Worm (Caenorhabditis elegans) whole organism, young adult: ENCODE data around the gene gln-5.
A peak's percentile ranks its signal among the peaks of the same experiment; 100 is the strongest.

Experiments
- B0019.2 ChIP-seq: fragments of 200-800 bp; sonication (Bioruptor generic); conservative IDR thresholded peaks from 2 replicates; pipeline ENCODE4 v1.3.6; 2022; ENCODE audit warnings: missing genetic modification reagents, missing genetic modification characterization, missing compliant biosample characterization
- B0336.3 ChIP-seq: fragments of 200-800 bp; sonication (Bioruptor generic); IDR thresholded peaks from 2 replicates; pipeline ENCODE4 v1.3.6; 2022; ENCODE audit warnings: missing genetic modification characterization, missing compliant biosample characterization
- C17E4.6 ChIP-seq: fragments of 200-800 bp; sonication (Bioruptor generic); IDR thresholded peaks from 2 replicates; pipeline ENCODE4 v1.3.6; 2022; ENCODE audit warnings: missing genetic modification reagents, missing genetic modification characterization, missing compliant biosample characterization
- F37B4.10 ChIP-seq: fragments of 200-800 bp; sonication (Bioruptor generic); IDR thresholded peaks from 2 replicates; pipeline ENCODE4 v1.3.6; 2022; ENCODE audit warnings: missing genetic modification characterization, missing compliant biosample characterization
- F49E8.2 ChIP-seq: sonication (generic microtip); optimal IDR thresholded peaks from 3 replicates; lab custom pipeline; 2017; ENCODE audit warnings: missing genetic modification characterization, mild to moderate bottlenecking, missing compliant biosample characterization, antibody characterized with exemption, moderate library complexity; ENCODE audit not compliant: insufficient read depth
- T07F8.4 ChIP-seq: sonication (generic microtip); optimal IDR thresholded peaks from 2 replicates; lab custom pipeline; 2016; ENCODE audit warnings: mild to moderate bottlenecking, missing genetic modification characterization, moderate library complexity, missing compliant biosample characterization
- Y53G8AR.9 ChIP-seq: fragments of 200-800 bp; sonication (Bioruptor generic); conservative IDR thresholded peaks from 2 replicates; pipeline ENCODE4 v1.3.6; 2022; ENCODE audit warnings: missing genetic modification reagents, missing genetic modification characterization, missing compliant biosample characterization
- ama-1 ChIP-seq, 3 experiments: fragments of 150-350 bp in 1 of 3; sonication (generic microtip) in 2 of 3; optimal IDR thresholded peaks; 2 replicates each; lab custom pipeline; 2014 to 2018; ENCODE audit warnings: missing biosample characterization in 2 of 3, missing genetic modification characterization in 2 of 3, missing genetic modification reagents in 2 of 3
- aptf-2 ChIP-seq: fragments of 200-800 bp; sonication (Bioruptor generic); conservative IDR thresholded peaks from 2 replicates; pipeline ENCODE4 v1.3.6; 2022; ENCODE audit warnings: missing genetic modification reagents, missing genetic modification characterization, missing compliant biosample characterization
- aptf-3 ChIP-seq: fragments of 200-800 bp; sonication (Bioruptor generic); IDR thresholded peaks from 2 replicates; pipeline ENCODE4 v1.3.6; 2022; ENCODE audit warnings: missing genetic modification characterization, missing compliant biosample characterization
- atf-7 ChIP-seq: sonication (generic microtip); optimal IDR thresholded peaks from 2 replicates; lab custom pipeline; 2017; ENCODE audit warnings: mild to moderate bottlenecking, missing genetic modification characterization, missing compliant biosample characterization
- athp-1 ChIP-seq: sonication (generic microtip); optimal IDR thresholded peaks from 2 replicates; lab custom pipeline; 2017; ENCODE audit warnings: mild to moderate bottlenecking, missing genetic modification characterization, missing compliant biosample characterization
- attf-5 ChIP-seq: fragments of 200-800 bp; sonication (Bioruptor generic); optimal IDR thresholded peaks from 2 replicates; lab custom pipeline; 2018; ENCODE audit warnings: mild to moderate bottlenecking, missing genetic modification characterization, missing compliant biosample characterization
- attf-6 ChIP-seq: fragments of 200-800 bp; sonication (Bioruptor generic); IDR thresholded peaks from 2 replicates; pipeline ENCODE4 v1.3.6; 2022; ENCODE audit warnings: missing genetic modification reagents, missing genetic modification characterization, missing compliant biosample characterization
- bed-2 ChIP-seq: fragments of 200-800 bp; sonication (Bioruptor generic); IDR thresholded peaks from 2 replicates; pipeline ENCODE4 v1.3.6; 2022; ENCODE audit warnings: missing genetic modification reagents, missing genetic modification characterization, missing compliant biosample characterization
- die-1 ChIP-seq: sonication (generic microtip); optimal IDR thresholded peaks from 2 replicates; lab custom pipeline; 2016; ENCODE audit warnings: missing genotype, mild to moderate bottlenecking, missing genetic modification characterization, missing compliant biosample characterization
- egl-18 ChIP-seq: fragments of 200-800 bp; sonication (Bioruptor generic); IDR thresholded peaks from 2 replicates; pipeline ENCODE4 v1.3.6; 2022; ENCODE audit warnings: missing genetic modification reagents, missing genetic modification characterization, missing compliant biosample characterization
- egl-44 ChIP-seq: fragments of 200-800 bp; sonication (Bioruptor generic); IDR thresholded peaks from 2 replicates; pipeline ENCODE4 v1.3.6; 2022; ENCODE audit warnings: missing genetic modification reagents, missing genetic modification characterization, missing compliant biosample characterization
- ekl-4 ChIP-seq: fragments of 200-800 bp; sonication (Bioruptor generic); IDR thresholded peaks from 2 replicates; pipeline ENCODE4 v1.3.6; 2022; ENCODE audit warnings: missing genetic modification reagents, missing genetic modification characterization, missing compliant biosample characterization
- gei-17 ChIP-seq: fragments of 200-800 bp; sonication (Bioruptor generic); optimal IDR thresholded peaks from 2 replicates; lab custom pipeline; 2018; ENCODE audit warnings: mild to moderate bottlenecking, missing genetic modification characterization, missing compliant biosample characterization
- him-1 ChIP-seq: sonication (generic microtip); optimal IDR thresholded peaks from 2 replicates; lab custom pipeline; 2016; ENCODE audit warnings: missing genotype, missing genetic modification reagents, missing genetic modification characterization, missing compliant biosample characterization
- hsf-1 ChIP-seq: fragments of 200-800 bp; sonication (Bioruptor generic); IDR thresholded peaks from 2 replicates; pipeline ENCODE4 v1.3.6; 2022; ENCODE audit warnings: missing genetic modification reagents, missing genetic modification characterization, missing compliant biosample characterization
- lin-26 ChIP-seq: fragments of 200-800 bp; sonication (Bioruptor generic); IDR thresholded peaks from 2 replicates; pipeline ENCODE4 v1.3.6; 2022; ENCODE audit warnings: missing genetic modification reagents, missing genetic modification characterization, missing compliant biosample characterization
- lin-54 ChIP-seq: fragments of 200-800 bp; sonication (Bioruptor generic); optimal IDR thresholded peaks from 2 replicates; lab custom pipeline; 2018; ENCODE audit warnings: mild to moderate bottlenecking, missing genetic modification characterization, missing compliant biosample characterization
- lir-1 ChIP-seq: fragments of 200-800 bp; sonication (Bioruptor generic); conservative IDR thresholded peaks from 2 replicates; pipeline ENCODE4 v1.3.6; 2022; ENCODE audit warnings: missing genetic modification reagents, missing genetic modification characterization, missing compliant biosample characterization
- lsy-27 ChIP-seq: sonication (generic microtip); optimal IDR thresholded peaks from 2 replicates; lab custom pipeline; 2017; ENCODE audit warnings: missing genetic modification characterization, mild to moderate bottlenecking, missing compliant biosample characterization, antibody characterized with exemption, missing genotype, borderline replicate concordance; ENCODE audit not compliant: insufficient read depth
- madf-3 ChIP-seq: fragments of 200-800 bp; sonication (Bioruptor generic); IDR thresholded peaks from 2 replicates; pipeline ENCODE4 v1.3.6; 2022; ENCODE audit warnings: missing genetic modification reagents, missing genetic modification characterization, missing compliant biosample characterization
- mes-4 ChIP-seq: sonication (generic microtip); optimal IDR thresholded peaks from 2 replicates; lab custom pipeline; 2016; ENCODE audit warnings: missing genotype, missing genetic modification characterization, missing compliant biosample characterization
- mxl-1 ChIP-seq: sonication (generic microtip); optimal IDR thresholded peaks from 2 replicates; lab custom pipeline; 2016; ENCODE audit warnings: missing genetic modification characterization, missing compliant biosample characterization
- nfyb-1 ChIP-seq: fragments of 200-800 bp; sonication (Bioruptor generic); IDR thresholded peaks from 2 replicates; pipeline ENCODE4 v1.3.6; 2022; ENCODE audit warnings: missing genetic modification reagents, missing genetic modification characterization, missing compliant biosample characterization
- nhr-120 ChIP-seq: fragments of 200-800 bp; sonication (Bioruptor generic); IDR thresholded peaks from 2 replicates; pipeline ENCODE4 v1.3.6; 2022; ENCODE audit warnings: missing genetic modification characterization, missing compliant biosample characterization
- pbrm-1 ChIP-seq: fragments of 200-800 bp; sonication (Bioruptor generic); IDR thresholded peaks from 2 replicates; pipeline ENCODE4 v1.3.6; 2022; ENCODE audit warnings: missing genetic modification reagents, missing genetic modification characterization, missing compliant biosample characterization
- rcor-1 ChIP-seq: fragments of 200-800 bp; sonication (Bioruptor generic); IDR thresholded peaks from 2 replicates; pipeline ENCODE4 v1.3.6; 2022; ENCODE audit warnings: missing genetic modification reagents, missing genetic modification characterization, missing compliant biosample characterization
- repo-1 ChIP-seq: sonication (generic microtip); optimal IDR thresholded peaks from 2 replicates; lab custom pipeline; 2017; ENCODE audit warnings: mild to moderate bottlenecking, missing genetic modification characterization, missing compliant biosample characterization
- sdz-38 ChIP-seq: sonication (generic microtip); optimal IDR thresholded peaks from 2 replicates; lab custom pipeline; 2016; ENCODE audit warnings: missing genotype, missing genetic modification characterization, missing compliant biosample characterization
- snpc-1.3 ChIP-seq: sonication (generic microtip); optimal IDR thresholded peaks from 2 replicates; lab custom pipeline; 2017; ENCODE audit warnings: missing genetic modification characterization, mild to moderate bottlenecking, missing compliant biosample characterization, antibody characterized with exemption, moderate library complexity, missing genotype, missing genetic modification reagents; ENCODE audit not compliant: insufficient read depth
- snpc-3.4 ChIP-seq: sonication (generic microtip); optimal IDR thresholded peaks from 2 replicates; lab custom pipeline; 2017; ENCODE audit warnings: missing genetic modification characterization, mild to moderate bottlenecking, missing compliant biosample characterization, antibody characterized with exemption, moderate library complexity, missing genotype, missing genetic modification reagents
- snpc-4 ChIP-seq, 5 experiments: fragments of 150-350 bp in 1 of 5; sonication (generic microtip) in 4 of 5; optimal IDR thresholded peaks; 2 replicates each; lab custom pipeline; 2014 to 2018; ENCODE audit warnings: missing genetic modification characterization in 5 of 5, missing biosample characterization in 3 of 5, antibody characterized with exemption in 2 of 5, mild to moderate bottlenecking in 2 of 5, missing compliant biosample characterization in 2 of 5, missing genotype in 2 of 5, moderate library complexity in 2 of 5, missing genetic modification reagents in 1 of 5
- somi-1 ChIP-seq: fragments of 200-800 bp; sonication (Bioruptor generic); optimal IDR thresholded peaks from 2 replicates; lab custom pipeline; 2018; ENCODE audit warnings: mild to moderate bottlenecking, missing genetic modification characterization, missing compliant biosample characterization
- tbp1 ChIP-seq: fragments of 200-800 bp; sonication (Bioruptor generic); optimal IDR thresholded peaks from 2 replicates; lab custom pipeline; 2018; ENCODE audit warnings: mild to moderate bottlenecking, missing genetic modification characterization, missing compliant biosample characterization
- xnd-1 ChIP-seq: sonication (generic microtip); optimal IDR thresholded peaks from 2 replicates; lab custom pipeline; 2016; ENCODE audit warnings: missing genotype, missing genetic modification reagents, missing genetic modification characterization, missing compliant biosample characterization
- zfh-2 ChIP-seq: fragments of 200-800 bp; sonication (Bioruptor generic); conservative IDR thresholded peaks from 2 replicates; pipeline ENCODE4 v1.3.6; 2022; ENCODE audit warnings: missing genetic modification reagents, missing genetic modification characterization, missing compliant biosample characterization
- zim-3 ChIP-seq: sonication (generic microtip); optimal IDR thresholded peaks from 2 replicates; lab custom pipeline; 2017; ENCODE audit warnings: mild to moderate bottlenecking, missing genetic modification characterization, moderate library complexity, missing compliant biosample characterization
- ztf-22 ChIP-seq: fragments of 200-800 bp; sonication (Bioruptor generic); optimal IDR thresholded peaks from 2 replicates; lab custom pipeline; 2018; ENCODE audit warnings: mild to moderate bottlenecking, missing genetic modification characterization, moderate library complexity, missing compliant biosample characterization
- ztf-25 ChIP-seq: fragments of 200-800 bp; sonication (Bioruptor generic); IDR thresholded peaks from 2 replicates; pipeline ENCODE4 v1.3.6; 2022; ENCODE audit warnings: missing genetic modification reagents, missing genetic modification characterization, missing compliant biosample characterization

The gln-5 gene

DNA sequence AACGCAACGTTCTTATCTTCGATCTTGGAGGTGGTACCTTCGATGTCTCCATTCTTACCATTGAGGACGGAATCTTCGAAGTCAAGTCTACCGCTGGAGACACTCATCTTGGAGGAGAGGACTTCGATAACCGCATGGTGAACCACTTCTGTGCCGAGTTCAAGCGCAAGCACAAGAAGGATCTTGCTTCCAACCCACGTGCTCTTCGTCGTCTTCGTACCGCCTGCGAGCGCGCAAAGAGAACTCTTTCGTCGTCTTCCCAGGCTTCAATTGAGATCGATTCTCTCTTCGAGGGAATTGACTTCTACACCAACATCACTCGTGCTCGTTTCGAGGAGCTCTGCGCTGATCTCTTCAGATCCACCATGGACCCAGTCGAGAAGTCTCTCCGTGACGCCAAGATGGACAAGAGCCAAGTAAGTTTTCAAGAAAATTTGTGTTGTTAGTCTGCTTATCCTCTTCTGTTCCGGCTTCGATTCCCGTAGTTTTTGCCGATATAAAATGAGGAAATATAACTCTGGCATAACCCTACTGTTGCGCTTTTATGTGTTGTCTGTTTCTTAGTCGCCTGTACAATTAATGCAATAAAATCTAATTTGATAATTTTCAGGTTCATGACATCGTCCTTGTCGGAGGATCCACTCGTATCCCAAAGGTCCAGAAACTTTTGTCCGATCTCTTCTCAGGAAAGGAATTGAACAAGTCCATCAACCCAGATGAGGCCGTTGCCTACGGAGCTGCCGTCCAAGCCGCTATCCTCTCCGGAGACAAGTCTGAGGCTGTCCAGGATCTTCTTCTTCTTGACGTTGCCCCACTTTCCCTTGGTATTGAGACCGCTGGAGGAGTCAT lies 6.4 kb upstream of the gln-5 start (continued):
- no peak for TF ChIP-seq snpc-4 (GFP tag; optimal IDR thresholded peaks at IDR 0.05; lab: Kevin White, UChicago)
- peak in 2 of 4 experiments; percentile 18 to 59 for TF ChIP-seq snpc-4 (tag; optimal IDR thresholded peaks at IDR 0.05; lab: Kevin White, UChicago)
- peak; percentile 79 for TF ChIP-seq madf-3 (GFP tag; lab: Robert Waterston, UW)
- TF ChIP-seq mes-4 (tag; lab: Kevin White, UChicago) = no peak
- TF ChIP-seq egl-18 (GFP tag; lab: Robert Waterston, UW) = no peak; the same call in 1 of the 2 replicates
- TF ChIP-seq bed-2 (GFP tag; lab: Robert Waterston, UW) = 0 out of 2 replicates have a peak, but pooled peaks have one; percentile 6
- peak; percentile 21 for TF ChIP-seq F49E8.2 (tag; lab: Kevin White, UChicago)
- peak; percentile 22 for TF ChIP-seq ama-1 (optimal IDR thresholded peaks at IDR 0.05; lab: Kevin White, UChicago)
- no peak for TF ChIP-seq ama-1 (GFP tag; optimal IDR thresholded peaks at IDR 0.05; lab: Kevin White, UChicago)
- TF ChIP-seq aptf-2 (GFP tag; lab: Robert Waterston, UW) = no peak
- TF ChIP-seq xnd-1 (tag; lab: Kevin White, UChicago) = no peak
- no peak for TF ChIP-seq F37B4.10
- TF ChIP-seq mxl-1 (tag; lab: Kevin White, UChicago) = no peak
- TF ChIP-seq gei-17 (GFP tag; lab: Kevin White, UChicago) = no peak
- no peak for TF ChIP-seq lsy-27 (tag; lab: Kevin White, UChicago)
- no peak for TF ChIP-seq repo-1 (tag; lab: Kevin White, UChicago)
- TF ChIP-seq C17E4.6 = 0 out of 2 replicates have a peak, but pooled peaks have one; percentile 12
- TF ChIP-seq attf-6 = peak; percentile 90
- TF ChIP-seq pbrm-1 = peak; percentile 23
- peak; percentile 77 for TF ChIP-seq hsf-1 (GFP tag; lab: Robert Waterston, UW)
- TF ChIP-seq Y53G8AR.9 = peak; percentile 70
- TF ChIP-seq die-1 (tag; lab: Kevin White, UChicago) = peak; percentile 41
- no peak for TF ChIP-seq lir-1 (GFP tag; lab: Robert Waterston, UW)
- no peak for TF ChIP-seq sdz-38 (tag; lab: Kevin White, UChicago)
- peak; percentile 7; the same call in 1 of the 2 replicates for TF ChIP-seq rcor-1 (GFP tag; lab: Robert Waterston, UW)
- no peak for TF ChIP-seq somi-1 (GFP tag; lab: Kevin White, UChicago)
- no peak for TF ChIP-seq nhr-120 (GFP tag; lab: Robert Waterston, UW)
- TF ChIP-seq ztf-22 (GFP tag; lab: Kevin White, UChicago) = no peak
- 0 out of 2 replicates have a peak, but pooled peaks have one; percentile 8 for TF ChIP-seq aptf-3
- peak; percentile 61 for TF ChIP-seq B0336.3 (GFP tag; lab: Robert Waterston, UW)
- TF ChIP-seq athp-1 (tag; lab: Kevin White, UChicago) = peak; percentile 52
- TF ChIP-seq attf-5 (GFP tag; lab: Kevin White, UChicago) = peak; percentile 24
- peak; percentile 30 for TF ChIP-seq atf-7 (tag; lab: Kevin White, UChicago)
- TF ChIP-seq zfh-2 = peak; percentile 68
- TF ChIP-seq lin-26 (GFP tag; lab: Robert Waterston, UW) = peak; percentile 64
- TF ChIP-seq tbp1 (GFP tag; lab: Kevin White, UChicago) = peak; percentile 26
- peak; percentile 62; the same call in 1 of the 2 replicates for TF ChIP-seq egl-44 (GFP tag; lab: Robert Waterston, UW)
- TF ChIP-seq snpc-1.3 (tag; lab: Kevin White, UChicago) = no peak
- 0 out of 2 replicates have a peak, but pooled peaks have one; percentile 31 for TF ChIP-seq B0019.2
- no peak for TF ChIP-seq zim-3 (tag; lab: Kevin White, UChicago)
- 0 out of 2 replicates have a peak, but pooled peaks have one; percentile 7 for TF ChIP-seq ztf-25 (GFP tag; lab: Robert Waterston, UW)
- peak; percentile 60; the same call in 1 of the 2 replicates for TF ChIP-seq ekl-4
- no peak for TF ChIP-seq snpc-3.4 (tag; lab: Kevin White, UChicago)
- no peak for TF ChIP-seq him-1 (tag; lab: Kevin White, UChicago)
- TF ChIP-seq T07F8.4 (tag; lab: Kevin White, UChicago) = peak; percentile 22
- TF ChIP-seq nfyb-1 (GFP tag; lab: Robert Waterston, UW) = 0 out of 2 replicates have a peak, but pooled peaks have one; percentile 9
- TF ChIP-seq lin-54 (GFP tag; lab: Kevin White, UChicago) = peak; percentile 66
